Fruit fly (Drosophila melanogaster) whole organism, wandering third instar larva: ENCODE measurements around the gene alpha-Est7.
A peak's percentile ranks its signal among the peaks of the same experiment; 100 is the strongest.

Source experiments
- Abd-B ChIP-seq: fragments of >200 bp; optimal IDR thresholded peaks from 2 replicates; lab custom pipeline; 2017; ENCODE audit warnings: missing biosample characterization, missing genetic modification characterization
- CG32264 ChIP-seq: fragments of 200-800 bp; sonication (Bioruptor generic); optimal IDR thresholded peaks from 2 replicates; lab custom pipeline; 2016; ENCODE audit warnings: missing biosample characterization, missing genetic modification characterization
- CG9705 ChIP-seq: fragments of 200-800 bp; sonication (Bioruptor generic); optimal IDR thresholded peaks from 2 replicates; lab custom pipeline; 2018; ENCODE audit warnings: missing biosample characterization, mild to moderate bottlenecking, missing genetic modification characterization
- CrebA ChIP-seq: fragments of 200-800 bp; sonication (Bioruptor generic); optimal IDR thresholded peaks from 2 replicates; lab custom pipeline; 2016; ENCODE audit warnings: missing biosample characterization, mild to moderate bottlenecking, missing genetic modification characterization, borderline replicate concordance
- Dfd ChIP-seq: fragments of >200 bp; optimal IDR thresholded peaks from 2 replicates; lab custom pipeline; 2017; ENCODE audit warnings: missing biosample characterization, missing genetic modification characterization
- Dif ChIP-seq: fragments of 200-275, 200-300 bp; sonication (Bioruptor generic); optimal IDR thresholded peaks from 2 replicates; lab custom pipeline; 2018; ENCODE audit warnings: missing biosample characterization, missing genetic modification characterization; ENCODE audit not compliant: partially characterized antibody
- GATAd ChIP-seq: sonication (Bioruptor generic); optimal IDR thresholded peaks from 2 replicates; lab custom pipeline; 2016; ENCODE audit warnings: missing biosample characterization, missing genetic modification characterization
- HLH106 ChIP-seq: fragments of 200-800 bp; optimal IDR thresholded peaks from 3 replicates; lab custom pipeline; 2019; ENCODE audit warnings: missing biosample characterization, mild to moderate bottlenecking, missing genetic modification characterization, moderate library complexity
- Hnf4 ChIP-seq: fragments of 200-800 bp; sonication (Bioruptor generic); optimal IDR thresholded peaks from 2 replicates; lab custom pipeline; 2016; ENCODE audit warnings: missing biosample characterization, mild to moderate bottlenecking, missing genetic modification characterization
- Hr83 ChIP-seq: fragments of 200-300 bp; sonication (Bioruptor generic); optimal IDR thresholded peaks from 2 replicates; lab custom pipeline; 2016; ENCODE audit warnings: missing biosample characterization, mild to moderate bottlenecking, missing genetic modification characterization, moderate library complexity; ENCODE audit not compliant: poor library complexity, severe bottlenecking
- Jra ChIP-seq: sonication (Bioruptor generic); optimal IDR thresholded peaks from 2 replicates; lab custom pipeline; 2016; ENCODE audit warnings: missing biosample characterization, missing genetic modification characterization
- Mio ChIP-seq: sonication (Bioruptor generic); optimal IDR thresholded peaks from 2 replicates; lab custom pipeline; 2016; ENCODE audit warnings: missing biosample characterization, missing genetic modification characterization
- Rel ChIP-seq, 2 experiments: fragments of 200-800 bp; sonication (Bioruptor generic) in 1 of 2; optimal IDR thresholded peaks; 2 replicates in 1 of 2; 3 replicates in 1 of 2; lab custom pipeline; 2016 to 2019; ENCODE audit warnings: mild to moderate bottlenecking in 2 of 2, missing biosample characterization in 2 of 2, missing genetic modification characterization in 2 of 2, moderate library complexity in 1 of 2
- Sp1 ChIP-seq: fragments of 200-800 bp; sonication (Bioruptor generic); optimal IDR thresholded peaks from 3 replicates; lab custom pipeline; 2019; ENCODE audit warnings: missing biosample characterization, mild to moderate bottlenecking, missing genetic modification characterization, moderate library complexity
- Vsx2 ChIP-seq: fragments of 200-300, 225-300 bp; sonication (Bioruptor generic); optimal IDR thresholded peaks from 2 replicates; lab custom pipeline; 2018; ENCODE audit warnings: missing biosample characterization, missing genetic modification characterization; ENCODE audit not compliant: partially characterized antibody
- brk ChIP-seq: fragments of 200-800 bp; sonication (Bioruptor generic); optimal IDR thresholded peaks from 2 replicates; lab custom pipeline; 2016; ENCODE audit warnings: missing biosample characterization, mild to moderate bottlenecking, missing genetic modification characterization
- dl ChIP-seq, 2 experiments: fragments of 175-275, 200-275 bp in 1 of 2; fragments of 200-275 bp in 1 of 2; sonication (Bioruptor generic); optimal IDR thresholded peaks; lab custom pipeline; 2018; ENCODE audit warnings: mild to moderate bottlenecking in 2 of 2, missing biosample characterization in 2 of 2, missing genetic modification characterization in 2 of 2, moderate library complexity in 2 of 2; ENCODE audit not compliant: partially characterized antibody in 2 of 2, insufficient read depth in 1 of 2
- dmrt93B ChIP-seq: fragments of 200-800 bp; sonication (Bioruptor generic); optimal IDR thresholded peaks from 2 replicates; lab custom pipeline; 2018; ENCODE audit warnings: missing biosample characterization, mild to moderate bottlenecking, missing genetic modification characterization
- dsf ChIP-seq: sonication (Bioruptor generic); optimal IDR thresholded peaks from 2 replicates; lab custom pipeline; 2016; ENCODE audit warnings: missing biosample characterization, missing genetic modification characterization, borderline replicate concordance
- ey ChIP-seq: fragments of 200-800 bp; sonication (Bioruptor generic); optimal IDR thresholded peaks from 2 replicates; lab custom pipeline; 2016; ENCODE audit warnings: missing biosample characterization, missing genetic modification characterization
- foxo ChIP-seq, 2 experiments: fragments of 200-800 bp; sonication (Bioruptor generic); optimal IDR thresholded peaks; 2 replicates in 1 of 2; 3 replicates in 1 of 2; lab custom pipeline; 2016 to 2017; ENCODE audit warnings: missing biosample characterization in 2 of 2, missing genetic modification characterization in 2 of 2
- fru ChIP-seq: fragments of 200-800 bp; sonication (Bioruptor generic); optimal IDR thresholded peaks from 3 replicates; lab custom pipeline; 2016; ENCODE audit warnings: missing biosample characterization, mild to moderate bottlenecking, missing genetic modification characterization
- h ChIP-seq: fragments of 200-800 bp; sonication (Bioruptor generic); optimal IDR thresholded peaks from 3 replicates; lab custom pipeline; 2016; ENCODE audit warnings: missing biosample characterization, mild to moderate bottlenecking, missing genetic modification characterization
- jim ChIP-seq: fragments of 175-275, 200-325 bp; sonication (Bioruptor generic); optimal IDR thresholded peaks from 2 replicates; lab custom pipeline; 2016; ENCODE audit warnings: missing biosample characterization, mild to moderate bottlenecking, missing genetic modification characterization
- lola ChIP-seq: fragments of >200 bp; optimal IDR thresholded peaks from 2 replicates; lab custom pipeline; 2017; ENCODE audit warnings: missing biosample characterization, missing genetic modification characterization
- pan ChIP-seq: fragments of >200 bp; optimal IDR thresholded peaks from 2 replicates; lab custom pipeline; 2017
- psq ChIP-seq: fragments of 200-800 bp; sonication (Bioruptor generic); optimal IDR thresholded peaks from 3 replicates; lab custom pipeline; 2017; ENCODE audit warnings: missing biosample characterization, mild to moderate bottlenecking, missing genetic modification characterization, moderate library complexity
- rgr ChIP-seq: fragments of 200-800 bp; sonication (Bioruptor generic); optimal IDR thresholded peaks from 3 replicates; lab custom pipeline; 2016; ENCODE audit warnings: missing biosample characterization, mild to moderate bottlenecking, missing genetic modification characterization
- sv ChIP-seq: fragments of 200-800 bp; sonication (Bioruptor generic); optimal IDR thresholded peaks from 3 replicates; lab custom pipeline; 2016; ENCODE audit warnings: missing biosample characterization, missing genetic modification characterization
- tai ChIP-seq: sonication (Bioruptor generic); optimal IDR thresholded peaks from 2 replicates; lab custom pipeline; 2016; ENCODE audit warnings: missing biosample characterization, missing genetic modification characterization
- usp ChIP-seq: fragments of >200 bp; optimal IDR thresholded peaks from 2 replicates; lab custom pipeline; 2017; ENCODE audit warnings: missing biosample characterization, missing genetic modification characterization
- woc ChIP-seq: sonication (Bioruptor generic); optimal IDR thresholded peaks from 2 replicates; lab custom pipeline; 2016; ENCODE audit warnings: missing biosample characterization, mild to moderate bottlenecking, missing genetic modification characterization

alpha-Est7 gene

DNA sequence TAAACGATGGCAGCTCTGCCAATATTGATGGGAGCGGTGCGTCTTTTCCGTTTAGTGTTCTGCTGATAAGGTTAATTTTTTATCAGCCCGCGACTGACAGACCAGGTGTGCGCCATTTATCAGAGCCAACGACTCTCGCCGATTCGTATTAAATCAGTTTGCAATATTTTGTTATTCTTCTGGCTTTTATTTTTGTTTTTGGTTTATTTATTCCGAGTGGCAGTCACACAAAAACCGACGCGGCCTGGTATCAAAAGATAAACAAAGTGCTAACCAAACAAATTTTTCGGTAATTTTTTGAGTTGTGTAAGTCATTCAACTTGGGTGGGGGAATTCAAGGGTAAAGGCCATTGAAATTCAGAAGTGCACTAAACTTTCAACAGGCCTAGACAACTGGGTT lies 26.1 kb downstream of the alpha-Est7 start (continued):
- TF ChIP-seq ey (GFP tag; lab: Kevin White, UChicago) (no peak), fru (GFP tag; lab: Kevin White, UChicago) (no peak), psq (GFP tag; lab: Kevin White, UChicago) (no peak)

DNA sequence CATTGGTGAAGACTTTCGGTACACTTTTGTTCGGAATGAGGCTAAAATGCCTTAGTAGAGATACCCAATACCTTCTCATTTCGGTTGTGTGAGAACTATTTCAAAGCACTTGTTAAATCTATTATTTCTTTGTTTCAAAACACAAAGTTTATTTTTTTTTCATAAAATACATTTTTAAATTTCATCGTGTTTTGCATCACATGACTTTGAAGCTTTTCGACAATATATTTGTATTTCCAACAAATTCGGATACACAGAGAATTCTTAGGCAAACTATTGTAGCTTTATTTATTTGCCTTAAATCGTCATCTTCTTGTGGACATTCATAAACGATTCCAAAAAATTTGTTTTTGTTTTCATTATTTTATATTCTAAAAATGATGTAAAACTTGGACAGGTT lies 29.8 kb downstream of the alpha-Est7 start, which contains the start of gene alpha-Est10:
Gene alpha-Est10, minus strand, starts transcription at position 101 of the 400 bp plus-strand sequence.
- no peak for TF ChIP-seq Mio (GFP tag; lab: Kevin White, UChicago)
- TF ChIP-seq usp (GFP tag; lab: Kevin White, UChicago), result no peak
- no peak for TF ChIP-seq fru (GFP tag; lab: Kevin White, UChicago)
- TF ChIP-seq CG32264 (GFP tag; lab: Kevin White, UChicago), result no peak
- TF ChIP-seq Sp1, result no peak
- TF ChIP-seq psq (GFP tag; lab: Kevin White, UChicago), result no peak
- no peak for TF ChIP-seq jim (GFP tag; lab: Kevin White, UChicago)
- TF ChIP-seq Vsx2 (GFP tag; lab: Kevin White, UChicago), result no peak
- TF ChIP-seq dl (GFP tag; optimal IDR thresholded peaks at IDR 0.05; lab: Kevin White, UChicago; ENCODE audit: insufficient read depth in 1 of 2, partially characterized antibody in 2 of 2), result no peak
- no peak for TF ChIP-seq foxo (GFP tag; optimal IDR thresholded peaks at IDR 0.05; lab: Kevin White, UChicago)
- no peak for TF ChIP-seq woc (GFP tag; lab: Kevin White, UChicago)
- TF ChIP-seq GATAd (GFP tag; lab: Kevin White, UChicago), result no peak

DNA sequence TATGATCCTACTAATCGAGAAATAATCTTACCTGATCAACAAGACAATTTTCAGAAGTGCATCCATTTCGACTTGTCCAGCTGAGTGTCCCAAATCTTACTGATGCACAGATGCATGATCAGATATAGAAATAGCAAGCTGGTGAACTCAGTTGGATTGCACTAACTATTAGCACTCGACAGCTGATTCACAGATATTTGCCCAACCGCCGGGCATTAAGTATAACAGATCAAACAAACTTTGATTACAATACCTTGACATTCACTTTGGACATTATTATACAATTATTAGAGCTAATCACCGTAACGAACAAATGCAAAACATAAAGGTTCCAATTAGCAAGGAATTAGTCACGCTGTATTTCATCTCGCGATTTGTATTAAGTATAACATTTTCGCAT lies 30.4 kb downstream of the alpha-Est7 start, which contains the start of gene CG42656:
Gene CG42656, minus strand, starts transcription at position 101 of the 400 bp plus-strand sequence.
- no peak for TF ChIP-seq foxo (GFP tag; optimal IDR thresholded peaks at IDR 0.05; lab: Kevin White, UChicago)
- TF ChIP-seq dl (GFP tag; optimal IDR thresholded peaks at IDR 0.05; lab: Kevin White, UChicago; ENCODE audit: insufficient read depth in 1 of 2, partially characterized antibody in 2 of 2), result no peak
- TF ChIP-seq jim (GFP tag; lab: Kevin White, UChicago), result no peak
- TF ChIP-seq dmrt93B (GFP tag; lab: Kevin White, UChicago), result no peak
- no peak for TF ChIP-seq woc (GFP tag; lab: Kevin White, UChicago)
- TF ChIP-seq tai (GFP tag; lab: Kevin White, UChicago), result no peak
- TF ChIP-seq pan (lab: Kevin White, UChicago), result no peak
- TF ChIP-seq Dfd (GFP tag; lab: Kevin White, UChicago), result no peak
- TF ChIP-seq dsf, result no peak
- TF ChIP-seq Hr83, result no peak
- TF ChIP-seq Mio (GFP tag; lab: Kevin White, UChicago), result no peak
- no peak for TF ChIP-seq Dif (GFP tag; lab: Kevin White, UChicago)
- no peak for TF ChIP-seq Rel (GFP tag; optimal IDR thresholded peaks at IDR 0.05; lab: Kevin White, UChicago)
- no peak for TF ChIP-seq Rel (tag; optimal IDR thresholded peaks at IDR 0.05; lab: Kevin White, UChicago)
- no peak for TF ChIP-seq sv (GFP tag; lab: Kevin White, UChicago)
- no peak for TF ChIP-seq ey (GFP tag; lab: Kevin White, UChicago)
- no peak for TF ChIP-seq psq (GFP tag; lab: Kevin White, UChicago)
- TF ChIP-seq CrebA (GFP tag; lab: Kevin White, UChicago), result no peak
- no peak for TF ChIP-seq Abd-B (GFP tag; lab: Kevin White, UChicago)

dm6 chr3R:7492099-7492498 lies 31.5 kb downstream of the alpha-Est7 start:
- TF ChIP-seq CrebA (GFP tag; lab: Kevin White, UChicago) (no peak), GATAd (GFP tag; lab: Kevin White, UChicago) (no peak), Dif (GFP tag; lab: Kevin White, UChicago) (peak; percentile 38), Vsx2 (GFP tag; lab: Kevin White, UChicago) (peak; percentile 4), foxo (GFP tag; optimal IDR thresholded peaks at IDR 0.05; lab: Kevin White, UChicago) (peak in 1 of 2 experiments; percentile 10), Dfd (GFP tag; lab: Kevin White, UChicago) (no peak)

dm6 chr3R:7491453-7491853 lies 32.1 kb downstream of the alpha-Est7 start:
- peak; percentile 88 for TF ChIP-seq Dif (GFP tag; lab: Kevin White, UChicago)
- TF ChIP-seq woc (GFP tag; lab: Kevin White, UChicago), result no peak
- TF ChIP-seq CrebA (GFP tag; lab: Kevin White, UChicago), result peak; percentile 19
- peak; percentile 50 to 76 for TF ChIP-seq dl (GFP tag; optimal IDR thresholded peaks at IDR 0.05; lab: Kevin White, UChicago; ENCODE audit: insufficient read depth in 1 of 2, partially characterized antibody in 2 of 2)
- TF ChIP-seq Vsx2 (GFP tag; lab: Kevin White, UChicago), result peak; percentile 35

DNA sequence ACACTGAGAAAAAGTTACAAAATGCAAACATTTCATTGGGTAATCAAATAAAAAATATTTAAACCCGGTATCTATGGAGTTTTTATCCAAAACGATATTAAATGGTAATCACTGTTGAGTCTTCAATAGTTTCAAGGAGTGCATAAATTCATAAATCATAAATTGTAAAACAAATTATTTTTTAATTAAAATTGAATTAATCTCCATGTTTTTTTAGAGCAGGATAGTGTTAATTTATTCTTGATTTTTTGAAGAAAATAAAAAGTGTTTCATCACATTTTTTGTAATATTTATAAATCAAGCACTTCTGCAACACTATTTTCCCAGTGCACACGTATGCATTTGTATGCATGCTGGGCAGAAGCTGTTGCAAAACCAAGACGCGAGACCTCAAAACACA lies 32.7 kb downstream of the alpha-Est7 start:
- TF ChIP-seq Jra, result no peak
- peak; percentile 3 for TF ChIP-seq Hnf4
- peak; percentile 47 for TF ChIP-seq h (GFP tag; lab: Kevin White, UChicago)
- no peak for TF ChIP-seq dl (GFP tag; optimal IDR thresholded peaks at IDR 0.05; lab: Kevin White, UChicago; ENCODE audit: insufficient read depth in 1 of 2, partially characterized antibody in 2 of 2)
- TF ChIP-seq HLH106 (tag; lab: Kevin White, UChicago), result peak; percentile 67
- TF ChIP-seq lola, result no peak
- TF ChIP-seq Vsx2 (GFP tag; lab: Kevin White, UChicago), result no peak
- TF ChIP-seq CrebA (GFP tag; lab: Kevin White, UChicago), result no peak
- no peak for TF ChIP-seq brk (GFP tag; lab: Kevin White, UChicago)
- no peak for TF ChIP-seq Dfd (GFP tag; lab: Kevin White, UChicago)
- TF ChIP-seq Rel (GFP tag; optimal IDR thresholded peaks at IDR 0.05; lab: Kevin White, UChicago), result no peak
- no peak for TF ChIP-seq Rel (tag; optimal IDR thresholded peaks at IDR 0.05; lab: Kevin White, UChicago)
- TF ChIP-seq usp (GFP tag; lab: Kevin White, UChicago), result no peak
- TF ChIP-seq foxo (GFP tag; optimal IDR thresholded peaks at IDR 0.05; lab: Kevin White, UChicago), result peak in 1 of 2 experiments; percentile 72
- no peak for TF ChIP-seq CG9705 (GFP tag; lab: Kevin White, UChicago)
- TF ChIP-seq ey (GFP tag; lab: Kevin White, UChicago), result peak; percentile 53
- peak; percentile 64 for TF ChIP-seq Sp1
- peak; percentile 39 for TF ChIP-seq woc (GFP tag; lab: Kevin White, UChicago)
- TF ChIP-seq rgr, result peak; percentile 52
- TF ChIP-seq Abd-B (GFP tag; lab: Kevin White, UChicago), result no peak
- TF ChIP-seq Hr83, result no peak
